Worm (Caenorhabditis elegans) whole organism, L2 larva: ENCODE data around the gene srh-119.
"Not testable (repeated sequence)": the region's sequence is repeated elsewhere in the genome, so short reads cannot be mapped to it uniquely, and the experiment has no call there.

Source experiments
- R02D3.7 ChIP-seq: fragments of 150-350 bp; optimal IDR thresholded peaks from 2 replicates; lab custom pipeline; 2014; ENCODE audit warnings: missing biosample characterization, missing genetic modification characterization
- ZK546.5 ChIP-seq: sonication (generic microtip); optimal IDR thresholded peaks from 2 replicates; lab custom pipeline; 2017; ENCODE audit warnings: missing biosample characterization, missing genetic modification characterization
- aly-2 ChIP-seq: fragments of 150-350 bp; optimal IDR thresholded peaks from 2 replicates; lab custom pipeline; 2014; ENCODE audit warnings: missing biosample characterization, missing genetic modification characterization
- ama-1 ChIP-seq: fragments of 150-350 bp; optimal IDR thresholded peaks from 2 replicates; lab custom pipeline; 2018; ENCODE audit warnings: inconsistent platforms
- blmp-1 ChIP-seq: sonication (generic microtip); optimal IDR thresholded peaks from 2 replicates; lab custom pipeline; 2017; ENCODE audit warnings: missing genetic modification characterization, mild to moderate bottlenecking, missing compliant biosample characterization, antibody characterized with exemption, moderate library complexity; ENCODE audit not compliant: insufficient read depth
- ceh-16 ChIP-seq: fragments of 150-350 bp; optimal IDR thresholded peaks from 2 replicates; lab custom pipeline; 2014; ENCODE audit warnings: missing biosample characterization, missing genetic modification characterization
- crh-2 ChIP-seq: sonication (generic microtip); optimal IDR thresholded peaks from 2 replicates; lab custom pipeline; 2017; ENCODE audit warnings: missing biosample characterization, missing genetic modification characterization
- dmd-4 ChIP-seq: sonication (generic microtip); optimal IDR thresholded peaks from 2 replicates; lab custom pipeline; 2017; ENCODE audit warnings: missing biosample characterization, missing genetic modification characterization
- egl-27 ChIP-seq: sonication (generic microtip); optimal IDR thresholded peaks from 3 replicates; lab custom pipeline; 2017; ENCODE audit warnings: missing biosample characterization, missing genetic modification reagents, missing genetic modification characterization
- elt-1 ChIP-seq: fragments of 150-350 bp; optimal IDR thresholded peaks from 2 replicates; lab custom pipeline; 2014; ENCODE audit warnings: missing biosample characterization, missing genetic modification characterization
- fos-1 ChIP-seq: fragments of 150-350 bp; optimal IDR thresholded peaks from 2 replicates; lab custom pipeline; 2014; ENCODE audit warnings: missing biosample characterization, missing genetic modification characterization
- gmeb-1 ChIP-seq: fragments of 150-350 bp; optimal IDR thresholded peaks from 2 replicates; lab custom pipeline; 2014; ENCODE audit warnings: missing biosample characterization, missing genetic modification characterization
- lin-11 ChIP-seq: fragments of 150-350 bp; sonication (generic microtip); optimal IDR thresholded peaks from 2 replicates; lab custom pipeline; 2014; ENCODE audit warnings: missing biosample characterization, missing genetic modification characterization, inconsistent platforms, mixed read lengths
- lin-13 ChIP-seq: fragments of 150-350 bp; optimal IDR thresholded peaks from 2 replicates; lab custom pipeline; 2014; ENCODE audit warnings: missing biosample characterization, missing genetic modification reagents, missing genetic modification characterization
- lin-39 ChIP-seq: fragments of 150-350 bp; optimal IDR thresholded peaks from 2 replicates; lab custom pipeline; 2014; ENCODE audit warnings: missing biosample characterization, missing genetic modification reagents, missing genetic modification characterization
- mdl-1 ChIP-seq, 2 experiments: fragments of 150-350 bp in 1 of 2; sonication (generic microtip) in 1 of 2; optimal IDR thresholded peaks; 2 replicates each; lab custom pipeline; 2017; ENCODE audit warnings: missing biosample characterization in 2 of 2, missing genetic modification characterization in 2 of 2
- nhr-10 ChIP-seq: sonication (generic microtip); optimal IDR thresholded peaks from 2 replicates; lab custom pipeline; 2017; ENCODE audit warnings: missing biosample characterization, missing genetic modification characterization
- nhr-12 ChIP-seq: fragments of 150-350 bp; optimal IDR thresholded peaks from 2 replicates; lab custom pipeline; 2014; ENCODE audit warnings: missing biosample characterization, missing genetic modification characterization
- nhr-129 ChIP-seq: fragments of 150-350 bp; optimal IDR thresholded peaks from 2 replicates; lab custom pipeline; 2014; ENCODE audit warnings: missing biosample characterization, missing genetic modification characterization
- nhr-21 ChIP-seq: fragments of 150-350 bp; optimal IDR thresholded peaks from 2 replicates; lab custom pipeline; 2014; ENCODE audit warnings: missing biosample characterization, missing genetic modification characterization
- nhr-23 ChIP-seq: fragments of 150-350 bp; optimal IDR thresholded peaks from 2 replicates; lab custom pipeline; 2014; ENCODE audit warnings: missing biosample characterization, missing genetic modification reagents, missing genetic modification characterization
- nhr-25 ChIP-seq: fragments of 150-350 bp; sonication (generic microtip); optimal IDR thresholded peaks from 3 replicates; lab custom pipeline; 2014; ENCODE audit warnings: missing biosample characterization, missing genetic modification characterization
- nhr-77 ChIP-seq: fragments of 150-350 bp; optimal IDR thresholded peaks from 2 replicates; lab custom pipeline; 2014; ENCODE audit warnings: missing biosample characterization, missing genetic modification characterization
- peb-1 ChIP-seq: fragments of 150-350 bp; optimal IDR thresholded peaks from 2 replicates; lab custom pipeline; 2014; ENCODE audit warnings: missing biosample characterization, missing genetic modification characterization
- sem-4 ChIP-seq: fragments of 150-350 bp; optimal IDR thresholded peaks from 2 replicates; lab custom pipeline; 2014; ENCODE audit warnings: missing biosample characterization, missing genetic modification reagents, missing genetic modification characterization
- skn-1 ChIP-seq: sonication (generic microtip); optimal IDR thresholded peaks from 2 replicates; lab custom pipeline; 2017; ENCODE audit warnings: missing biosample characterization, missing genetic modification characterization
- sma-9 ChIP-seq, 2 experiments: fragments of 150-350 bp in 1 of 2; sonication (generic microtip) in 1 of 2; optimal IDR thresholded peaks; 2 replicates each; lab custom pipeline; 2014 to 2016; ENCODE audit warnings: missing genetic modification characterization in 2 of 2, mild to moderate bottlenecking in 1 of 2, missing biosample characterization in 1 of 2, missing compliant biosample characterization in 1 of 2, missing genetic modification reagents in 1 of 2, moderate library complexity in 1 of 2
- unc-39 ChIP-seq: fragments of 150-350 bp; optimal IDR thresholded peaks from 2 replicates; lab custom pipeline; 2014; ENCODE audit warnings: missing biosample characterization, missing genetic modification characterization
- unc-62 ChIP-seq: fragments of 150-350 bp; optimal IDR thresholded peaks from 2 replicates; lab custom pipeline; 2014; ENCODE audit warnings: missing biosample characterization, missing genetic modification reagents, missing genetic modification characterization
- zag-1 ChIP-seq: fragments of 150-350 bp; optimal IDR thresholded peaks from 2 replicates; lab custom pipeline; 2014; ENCODE audit warnings: missing biosample characterization, missing genetic modification characterization
- ztf-1 ChIP-seq: fragments of 200-800 bp; sonication (Bioruptor generic); conservative IDR thresholded peaks from 2 replicates; pipeline ENCODE4 v1.3.6; 2022; ENCODE audit warnings: missing genetic modification characterization, missing compliant biosample characterization
- ztf-11 ChIP-seq: sonication (generic microtip); optimal IDR thresholded peaks from 2 replicates; lab custom pipeline; 2017; ENCODE audit warnings: missing biosample characterization, missing genetic modification characterization
- ztf-4 ChIP-seq: fragments of 150-350 bp; optimal IDR thresholded peaks from 2 replicates; lab custom pipeline; 2014; ENCODE audit warnings: missing biosample characterization, missing genetic modification characterization

Gene srh-119

ce11 chrV:16972134-16972533, at the start of gene srh-119:
srh-119 (plus strand) TSS chrV:16972434.
- no peak for TF ChIP-seq ama-1 (lab: Kevin White, UChicago)
- no peak for TF ChIP-seq lin-11
- TF ChIP-seq ceh-16 (tag; lab: Kevin White, UChicago) = no peak
- no peak for TF ChIP-seq ztf-11 (tag; lab: Kevin White, UChicago)
- no peak for TF ChIP-seq aly-2 (tag; lab: Kevin White, UChicago)
- TF ChIP-seq nhr-129 (tag; lab: Kevin White, UChicago) = no peak
- no peak for TF ChIP-seq unc-62 (GFP tag; lab: Kevin White, UChicago)
- TF ChIP-seq ZK546.5 = no peak

- no peak for TF ChIP-seq ztf-1 (GFP tag; lab: Robert Waterston, UW)
- no peak for TF ChIP-seq nhr-23 (tag; lab: Kevin White, UChicago)
- TF ChIP-seq nhr-25 (tag; lab: Kevin White, UChicago) = no peak
- no peak for TF ChIP-seq fos-1 (tag; lab: Kevin White, UChicago)
- TF ChIP-seq blmp-1 (tag; lab: Kevin White, UChicago) = no peak
- TF ChIP-seq aly-2 (tag; lab: Kevin White, UChicago) = no peak
- TF ChIP-seq ztf-11 (tag; lab: Kevin White, UChicago) = no peak
- no peak for TF ChIP-seq crh-2 (tag; lab: Kevin White, UChicago)
- TF ChIP-seq lin-13 (GFP tag; lab: Kevin White, UChicago) = no peak
- no peak for TF ChIP-seq nhr-12
- TF ChIP-seq ztf-4 (tag; lab: Kevin White, UChicago) = no peak
- no peak for TF ChIP-seq elt-1
- no peak for TF ChIP-seq unc-39
- TF ChIP-seq peb-1 = no peak
- no peak for TF ChIP-seq mdl-1 (tag; optimal IDR thresholded peaks at IDR 0.05; lab: Kevin White, UChicago)
- TF ChIP-seq nhr-21 (tag; lab: Kevin White, UChicago) = no peak
- TF ChIP-seq skn-1 (tag; lab: Kevin White, UChicago) = no peak
- no peak for TF ChIP-seq ama-1 (lab: Kevin White, UChicago)
- TF ChIP-seq, all 48 proteins: peak for 0
Measured at ce11 chrV:16927345-16927744, 44.9 kb upstream of the srh-119 start, which contains the start of gene Y102A5C.36. Y102A5C.36 (minus strand) TSS chrV:16927445.

DNA sequence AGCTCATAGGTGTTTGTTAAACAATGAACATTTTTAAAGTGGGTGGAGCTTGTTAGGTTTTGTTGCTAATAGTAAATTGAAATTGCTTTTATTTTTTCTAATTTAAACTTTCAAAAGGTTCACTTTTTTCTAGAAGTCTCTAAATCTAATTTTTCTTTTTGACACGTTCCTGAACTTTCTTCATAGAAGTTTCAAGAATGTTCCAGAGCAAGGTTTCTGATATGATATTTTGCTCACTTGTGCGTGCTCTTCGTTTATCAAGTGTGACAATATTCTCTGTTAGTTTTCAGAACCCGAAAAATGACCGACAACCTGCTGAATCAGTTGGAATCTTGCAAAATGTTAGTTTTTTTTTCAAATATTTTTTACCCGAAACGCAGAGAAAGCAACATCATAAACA, 33.5 kb upstream of the srh-119 start, which contains the start of gene fbxa-148:
Gene fbxa-148 (plus strand): TSS at position 301 of the 400 bp plus-strand sequence.
- not testable (repeated sequence) for TF ChIP-seq R02D3.7 (tag; lab: Kevin White, UChicago); mdl-1 (tag; optimal IDR thresholded peaks at IDR 0.05; lab: Kevin White, UChicago); nhr-21 (tag; lab: Kevin White, UChicago)
- TF ChIP-seq, all 48 proteins: peak for 0; not testable (repeated sequence) for 48

ce11 chrV:16948011-16948410, 24.2 kb upstream of the srh-119 start, which contains the start of gene fbxa-112:
fbxa-112 (minus strand) TSS chrV:16948111.
- TF ChIP-seq lin-13 (GFP tag; lab: Kevin White, UChicago); gmeb-1 (tag; lab: Kevin White, UChicago); unc-39: not testable (repeated sequence)

ce11 chrV:16949609-16950008, 22.6 kb upstream of the srh-119 start, which contains the start of gene fbxa-111:
fbxa-111 (minus strand) TSS chrV:16949709.
- not testable (repeated sequence) for TF ChIP-seq nhr-21 (tag; lab: Kevin White, UChicago); nhr-25 (tag; lab: Kevin White, UChicago); ama-1 (lab: Kevin White, UChicago)

DNA sequence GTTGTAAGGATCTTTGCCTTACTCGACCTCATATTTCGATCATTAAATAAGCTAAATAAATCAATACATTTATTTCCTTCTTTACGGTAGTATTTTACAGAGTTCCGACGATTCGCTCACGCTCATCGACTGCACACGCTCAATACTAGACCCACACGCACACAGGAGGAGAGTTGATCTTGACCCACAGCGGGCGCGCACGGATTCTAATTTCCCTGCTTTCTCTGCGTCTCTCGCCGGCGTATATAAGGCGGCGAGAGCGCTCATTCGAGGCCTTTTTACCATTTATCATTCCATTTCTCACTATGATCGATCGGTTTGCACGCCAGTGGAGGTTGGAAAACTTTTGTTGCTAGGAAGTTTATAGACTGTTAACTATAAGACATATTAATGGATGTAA, 22.2 kb upstream of the srh-119 start:
- no peak for TF ChIP-seq dmd-4 (tag; lab: Kevin White, UChicago)
- TF ChIP-seq unc-39 = no peak
- TF ChIP-seq unc-62 (GFP tag; lab: Kevin White, UChicago) = no peak
- TF ChIP-seq ceh-16 (tag; lab: Kevin White, UChicago) = no peak
- no peak for TF ChIP-seq nhr-10 (tag; lab: Kevin White, UChicago)
- no peak for TF ChIP-seq egl-27 (tag; lab: Kevin White, UChicago)
- TF ChIP-seq ama-1 (lab: Kevin White, UChicago) = no peak
- TF ChIP-seq zag-1 (tag; lab: Kevin White, UChicago) = no peak
- no peak for TF ChIP-seq sma-9 (GFP tag; optimal IDR thresholded peaks at IDR 0.05; lab: Kevin White, UChicago)
- no peak for TF ChIP-seq sma-9 (tag; optimal IDR thresholded peaks at IDR 0.05; lab: Kevin White, UChicago)
- TF ChIP-seq ztf-11 (tag; lab: Kevin White, UChicago) = no peak
- no peak for TF ChIP-seq nhr-77
- TF ChIP-seq ZK546.5 = no peak
- no peak for TF ChIP-seq crh-2 (tag; lab: Kevin White, UChicago)
- no peak for TF ChIP-seq gmeb-1 (tag; lab: Kevin White, UChicago)
- no peak for TF ChIP-seq lin-39 (tag; lab: Kevin White, UChicago)
- TF ChIP-seq nhr-12 = no peak
- no peak for TF ChIP-seq sem-4 (tag; lab: Kevin White, UChicago)
